Worm (Caenorhabditis elegans) whole organism, early embryonic: ENCODE measurements around the gene T01D3.6.

ENCODE experiments used
- B0310.2 ChIP-seq: sonication (generic microtip); optimal IDR thresholded peaks from 2 replicates; lab custom pipeline; 2016; ENCODE audit warnings: mild to moderate bottlenecking, missing genetic modification characterization, missing compliant biosample characterization
- F13C5.2 ChIP-seq: sonication (generic microtip); optimal IDR thresholded peaks from 2 replicates; lab custom pipeline; 2017; ENCODE audit warnings: mild to moderate bottlenecking, missing genetic modification characterization, inconsistent platforms, missing compliant biosample characterization
- aly-1 ChIP-seq: sonication (generic microtip); optimal IDR thresholded peaks from 2 replicates; lab custom pipeline; 2016; ENCODE audit warnings: missing genetic modification characterization, missing compliant biosample characterization
- ama-1 ChIP-seq: fragments of 150-350 bp; optimal IDR thresholded peaks from 2 replicates; lab custom pipeline; 2014
- ceh-13 ChIP-seq: fragments of 200-800 bp; sonication (Bioruptor generic); optimal IDR thresholded peaks from 2 replicates; lab custom pipeline; 2018; ENCODE audit warnings: mild to moderate bottlenecking, missing genetic modification characterization, missing compliant biosample characterization
- ceh-36 ChIP-seq: sonication (generic microtip); optimal IDR thresholded peaks from 2 replicates; lab custom pipeline; 2016; ENCODE audit warnings: missing genetic modification characterization, inconsistent platforms, missing compliant biosample characterization
- ets-7 ChIP-seq: sonication (generic microtip); optimal IDR thresholded peaks from 2 replicates; lab custom pipeline; 2016; ENCODE audit warnings: missing genotype, missing genetic modification characterization, missing compliant biosample characterization
- flt-1 ChIP-seq: fragments of 200-800 bp; sonication (Bioruptor generic); IDR thresholded peaks from 2 replicates; pipeline ENCODE4 v1.3.6; 2022; ENCODE audit warnings: missing genetic modification characterization, missing compliant biosample characterization
- hmbx-1 ChIP-seq: sonication (generic microtip); optimal IDR thresholded peaks from 2 replicates; lab custom pipeline; 2016; ENCODE audit warnings: mild to moderate bottlenecking, missing genetic modification characterization, missing compliant biosample characterization
- hmg-4 ChIP-seq: fragments of 200-800 bp; sonication (Bioruptor generic); optimal IDR thresholded peaks from 2 replicates; lab custom pipeline; 2018; ENCODE audit warnings: mild to moderate bottlenecking, missing genetic modification characterization, missing compliant biosample characterization
- hnd-1 ChIP-seq: sonication (generic microtip); optimal IDR thresholded peaks from 2 replicates; lab custom pipeline; 2016; ENCODE audit warnings: missing genetic modification characterization, missing compliant biosample characterization
- pes-1 ChIP-seq: fragments of 200-800 bp; sonication (Bioruptor generic); IDR thresholded peaks from 2 replicates; pipeline ENCODE4 v1.3.6; 2022; ENCODE audit warnings: missing genetic modification reagents, missing genetic modification characterization, missing compliant biosample characterization
- scrt-1 ChIP-seq: fragments of 200-800 bp; sonication (Bioruptor generic); IDR thresholded peaks from 2 replicates; pipeline ENCODE4 v1.3.6; 2022; ENCODE audit warnings: missing genetic modification characterization, missing compliant biosample characterization
- sea-1 ChIP-seq: fragments of 200-800 bp; sonication (Bioruptor generic); conservative IDR thresholded peaks from 2 replicates; pipeline ENCODE4 v1.3.6; 2022; ENCODE audit warnings: missing genetic modification characterization, missing compliant biosample characterization
- tbx-11 ChIP-seq: fragments of 200-800 bp; sonication (Bioruptor generic); IDR thresholded peaks from 2 replicates; pipeline ENCODE4 v1.3.6; 2022; ENCODE audit warnings: missing genetic modification characterization, missing compliant biosample characterization
- tbx-37 ChIP-seq: fragments of 200-800 bp; sonication (Bioruptor generic); conservative IDR thresholded peaks from 2 replicates; pipeline ENCODE4 v1.3.6; 2022; ENCODE audit warnings: missing genetic modification reagents, missing genetic modification characterization, missing compliant biosample characterization
- tra-4 ChIP-seq: sonication (generic microtip); optimal IDR thresholded peaks from 2 replicates; lab custom pipeline; 2017; ENCODE audit warnings: missing genetic modification characterization, missing compliant biosample characterization

T01D3.6 gene

ce11 chrV:13744901-13745300 lies 28.3 kb downstream of the T01D3.6 start, which contains the start of gene F35E12.9:
TSS of gene F35E12.9 (minus strand) at chrV:13745127.
- TF ChIP-seq hmg-4 (GFP tag; lab: Kevin White, UChicago) (no peak), tra-4 (tag; lab: Kevin White, UChicago) (no peak), tbx-37 (GFP tag; lab: Robert Waterston, UW) (no peak), ceh-36 (tag; lab: Kevin White, UChicago) (no peak), aly-1 (tag; lab: Kevin White, UChicago) (no peak), scrt-1 (GFP tag; lab: Robert Waterston, UW) (no peak), tbx-11 (GFP tag; lab: Robert Waterston, UW) (no peak), flt-1 (GFP tag; lab: Robert Waterston, UW) (no peak), ceh-13 (GFP tag; lab: Kevin White, UChicago) (no peak), hnd-1 (tag; lab: Kevin White, UChicago) (no peak), ama-1 (lab: Kevin White, UChicago) (no peak), sea-1 (GFP tag; lab: Robert Waterston, UW) (no peak)

- no peak for TF ChIP-seq scrt-1 (GFP tag; lab: Robert Waterston, UW)
- TF ChIP-seq ama-1 (lab: Kevin White, UChicago) = no peak
- no peak for TF ChIP-seq hmg-4 (GFP tag; lab: Kevin White, UChicago)
- TF ChIP-seq hnd-1 (tag; lab: Kevin White, UChicago) = no peak
- TF ChIP-seq ceh-36 (tag; lab: Kevin White, UChicago) = no peak
- no peak for TF ChIP-seq sea-1 (GFP tag; lab: Robert Waterston, UW)
- TF ChIP-seq tbx-11 (GFP tag; lab: Robert Waterston, UW) = no peak
- no peak for TF ChIP-seq aly-1 (tag; lab: Kevin White, UChicago)
- no peak for TF ChIP-seq tra-4 (tag; lab: Kevin White, UChicago)
- no peak for TF ChIP-seq F13C5.2 (tag; lab: Kevin White, UChicago)
- TF ChIP-seq hmbx-1 = no peak
- no peak for TF ChIP-seq flt-1 (GFP tag; lab: Robert Waterston, UW)
- no peak for TF ChIP-seq ceh-13 (GFP tag; lab: Kevin White, UChicago)
- no peak for TF ChIP-seq pes-1 (GFP tag; lab: Robert Waterston, UW)
Measured at ce11 chrV:13748658-13749057, 32.0 kb downstream of the T01D3.6 start, which contains the start of gene F35E12.10. TSS of gene F35E12.10 (minus strand) at chrV:13748758.

- TF ChIP-seq hmg-4 (GFP tag; lab: Kevin White, UChicago) = no peak
- no peak for TF ChIP-seq scrt-1 (GFP tag; lab: Robert Waterston, UW)
- no peak for TF ChIP-seq F13C5.2 (tag; lab: Kevin White, UChicago)
Measured at ce11 chrV:13751811-13752210, 35.2 kb downstream of the T01D3.6 start, which contains the start of gene cld-9. TSS of gene cld-9 (minus strand) at chrV:13751891.

- TF ChIP-seq aly-1 (tag; lab: Kevin White, UChicago) = no peak
- no peak for TF ChIP-seq tbx-37 (GFP tag; lab: Robert Waterston, UW)
- no peak for TF ChIP-seq sea-1 (GFP tag; lab: Robert Waterston, UW)
- TF ChIP-seq tra-4 (tag; lab: Kevin White, UChicago) = no peak
- no peak for TF ChIP-seq hmbx-1
- no peak for TF ChIP-seq hnd-1 (tag; lab: Kevin White, UChicago)
- no peak for TF ChIP-seq scrt-1 (GFP tag; lab: Robert Waterston, UW)
- TF ChIP-seq ets-7 (tag; lab: Kevin White, UChicago) = no peak
Measured at ce11 chrV:13753481-13753880, 36.9 kb downstream of the T01D3.6 start, which contains the start of gene F20G2.1. TSS of gene F20G2.1 (minus strand) at chrV:13753581.

ce11 chrV:13756359-13757091 lies 39.9 kb downstream of the T01D3.6 start, which contains the start of gene F20G2.2:
TSS of gene F20G2.2 (minus strand) at chrV:13756409.
- TF ChIP-seq tbx-11 (GFP tag; lab: Robert Waterston, UW) = no peak
- no peak for TF ChIP-seq ceh-13 (GFP tag; lab: Kevin White, UChicago)
- no peak for TF ChIP-seq ets-7 (tag; lab: Kevin White, UChicago)
- TF ChIP-seq tra-4 (tag; lab: Kevin White, UChicago) = no peak
- TF ChIP-seq aly-1 (tag; lab: Kevin White, UChicago) = no peak
- TF ChIP-seq F13C5.2 (tag; lab: Kevin White, UChicago) = no peak
- no peak for TF ChIP-seq pes-1 (GFP tag; lab: Robert Waterston, UW)
- no peak for TF ChIP-seq hnd-1 (tag; lab: Kevin White, UChicago)
- TF ChIP-seq sea-1 (GFP tag; lab: Robert Waterston, UW) = no peak
- TF ChIP-seq scrt-1 (GFP tag; lab: Robert Waterston, UW) = no peak
- no peak for TF ChIP-seq hmbx-1
- TF ChIP-seq ama-1 (lab: Kevin White, UChicago) = no peak

- TF ChIP-seq scrt-1 (GFP tag; lab: Robert Waterston, UW) (no peak), ceh-36 (tag; lab: Kevin White, UChicago) (no peak), hmg-4 (GFP tag; lab: Kevin White, UChicago) (no peak)
Measured at ce11 chrV:13757349-13757748, 40.7 kb downstream of the T01D3.6 start.

- TF ChIP-seq hnd-1 (tag; lab: Kevin White, UChicago) = no peak
- no peak for TF ChIP-seq ets-7 (tag; lab: Kevin White, UChicago)
- no peak for TF ChIP-seq F13C5.2 (tag; lab: Kevin White, UChicago)
- TF ChIP-seq hmbx-1 = no peak
- TF ChIP-seq ama-1 (lab: Kevin White, UChicago) = no peak
- no peak for TF ChIP-seq sea-1 (GFP tag; lab: Robert Waterston, UW)
- TF ChIP-seq B0310.2 (tag; lab: Kevin White, UChicago) = no peak
- no peak for TF ChIP-seq scrt-1 (GFP tag; lab: Robert Waterston, UW)
- TF ChIP-seq aly-1 (tag; lab: Kevin White, UChicago) = no peak
- no peak for TF ChIP-seq hmg-4 (GFP tag; lab: Kevin White, UChicago)
- TF ChIP-seq ceh-36 (tag; lab: Kevin White, UChicago) = no peak
- TF ChIP-seq tra-4 (tag; lab: Kevin White, UChicago) = no peak
- no peak for TF ChIP-seq tbx-37 (GFP tag; lab: Robert Waterston, UW)
- TF ChIP-seq pes-1 (GFP tag; lab: Robert Waterston, UW) = no peak
Measured at ce11 chrV:13762426-13763127, 46.0 kb downstream of the T01D3.6 start, which contains the start of gene F20G2.6. TSS of gene F20G2.6 (plus strand) at chrV:13763077.
